Worm (Caenorhabditis elegans) whole organism, L1 larva: ENCODE measurements around the gene kin-2.

Source experiments
- C16A3.4 ChIP-seq: fragments of 150-350 bp; optimal IDR thresholded peaks from 2 replicates; lab custom pipeline; 2014; ENCODE audit warnings: missing biosample characterization, missing genetic modification characterization
- C34B4.2 ChIP-seq: sonication (generic microtip); optimal IDR thresholded peaks from 2 replicates; lab custom pipeline; 2017; ENCODE audit warnings: mild to moderate bottlenecking, missing genetic modification characterization, missing compliant biosample characterization
- F16B12.6 ChIP-seq: fragments of 150-350 bp; optimal IDR thresholded peaks from 2 replicates; lab custom pipeline; 2014; ENCODE audit warnings: missing biosample characterization, missing genetic modification characterization
- Y116A8C.19 ChIP-seq: sonication (generic microtip); optimal IDR thresholded peaks from 2 replicates; lab custom pipeline; 2016; ENCODE audit warnings: missing compliant biosample characterization, missing genetic modification characterization, borderline replicate concordance
- aha-1 ChIP-seq: fragments of 150-350 bp; optimal IDR thresholded peaks from 2 replicates; lab custom pipeline; 2014; ENCODE audit warnings: missing biosample characterization, missing genetic modification characterization
- alr-1 ChIP-seq: fragments of 200-800 bp; sonication (Bioruptor generic); optimal IDR thresholded peaks from 2 replicates; lab custom pipeline; 2018; ENCODE audit warnings: borderline replicate concordance, mild to moderate bottlenecking, missing genetic modification characterization, missing compliant biosample characterization
- blmp-1 ChIP-seq: fragments of 150-350 bp; optimal IDR thresholded peaks from 2 replicates; lab custom pipeline; 2014; ENCODE audit warnings: missing biosample characterization, missing genetic modification characterization
- ceh-63 ChIP-seq: fragments of 200-800 bp; sonication (Bioruptor generic); optimal IDR thresholded peaks from 2 replicates; lab custom pipeline; 2018; ENCODE audit warnings: mild to moderate bottlenecking, missing genetic modification characterization, missing compliant biosample characterization
- ceh-8 ChIP-seq: fragments of 200-800 bp; sonication (Bioruptor generic); optimal IDR thresholded peaks from 2 replicates; lab custom pipeline; 2018; ENCODE audit warnings: mild to moderate bottlenecking, missing genetic modification characterization, moderate library complexity, missing compliant biosample characterization
- ceh-90 ChIP-seq: sonication (generic microtip); optimal IDR thresholded peaks from 2 replicates; lab custom pipeline; 2016; ENCODE audit warnings: missing genetic modification characterization, missing compliant biosample characterization
- dsc-1 ChIP-seq: sonication (generic microtip); optimal IDR thresholded peaks from 2 replicates; lab custom pipeline; 2016; ENCODE audit warnings: mild to moderate bottlenecking, missing genetic modification characterization, missing compliant biosample characterization
- elt-2 ChIP-seq: sonication (generic microtip); optimal IDR thresholded peaks from 2 replicates; lab custom pipeline; 2016; ENCODE audit warnings: missing genetic modification characterization, mild to moderate bottlenecking, inconsistent platforms, missing compliant biosample characterization, missing genetic modification reagents
- elt-3 ChIP-seq, 6 experiments: fragments of 150-350 bp in 1 of 6; sonication (generic microtip); optimal IDR thresholded peaks; 2 replicates each; lab custom pipeline; 2017 to 2018; ENCODE audit warnings: missing biosample characterization in 6 of 6, missing genetic modification characterization in 6 of 6, inconsistent platforms in 1 of 6
- ets-5 ChIP-seq: fragments of 200-800 bp; sonication (Bioruptor generic); IDR thresholded peaks from 2 replicates; pipeline ENCODE4 v1.3.6; 2022; ENCODE audit warnings: missing genetic modification characterization, missing compliant biosample characterization
- fkh-10 ChIP-seq: sonication (generic microtip); optimal IDR thresholded peaks from 2 replicates; lab custom pipeline; 2017; ENCODE audit warnings: missing biosample characterization, missing genetic modification reagents, missing genetic modification characterization
- fkh-4 ChIP-seq: sonication (generic microtip); optimal IDR thresholded peaks from 2 replicates; lab custom pipeline; 2016; ENCODE audit warnings: missing compliant biosample characterization, missing genetic modification characterization, borderline replicate concordance
- fkh-8 ChIP-seq: sonication (generic microtip); optimal IDR thresholded peaks from 2 replicates; lab custom pipeline; 2016; ENCODE audit warnings: mild to moderate bottlenecking, missing genetic modification characterization, missing compliant biosample characterization
- grh-1 ChIP-seq: fragments of 200-800 bp; sonication (Bioruptor generic); IDR thresholded peaks from 2 replicates; pipeline ENCODE4 v1.3.6; 2022; ENCODE audit warnings: missing genetic modification reagents, missing genetic modification characterization, missing compliant biosample characterization
- irx-1 ChIP-seq: sonication (generic microtip); optimal IDR thresholded peaks from 2 replicates; lab custom pipeline; 2016; ENCODE audit warnings: missing genetic modification characterization, missing compliant biosample characterization
- lin-35 ChIP-seq, 2 experiments: fragments of 150-350 bp; optimal IDR thresholded peaks; 2 replicates each; lab custom pipeline; 2014; ENCODE audit warnings: missing biosample characterization in 2 of 2, missing genetic modification characterization in 2 of 2, missing genetic modification reagents in 2 of 2
- lsy-2 ChIP-seq, 2 experiments: fragments of 150-350 bp; optimal IDR thresholded peaks; 2 replicates each; lab custom pipeline; 2014; ENCODE audit warnings: missing biosample characterization in 2 of 2, missing genetic modification characterization in 2 of 2
- mdl-1 ChIP-seq, 2 experiments: fragments of 150-350 bp; optimal IDR thresholded peaks; 2 replicates each; lab custom pipeline; 2014 to 2017; ENCODE audit warnings: missing biosample characterization in 2 of 2, missing genetic modification characterization in 2 of 2, inconsistent platforms in 1 of 2
- nhr-20 ChIP-seq: sonication (generic microtip); optimal IDR thresholded peaks from 2 replicates; lab custom pipeline; 2016; ENCODE audit warnings: mild to moderate bottlenecking, missing genetic modification characterization, missing compliant biosample characterization
- nhr-237 ChIP-seq: fragments of 150-350 bp; optimal IDR thresholded peaks from 2 replicates; lab custom pipeline; 2014; ENCODE audit warnings: missing biosample characterization, missing genetic modification characterization
- nhr-47 ChIP-seq: sonication (generic microtip); optimal IDR thresholded peaks from 2 replicates; lab custom pipeline; 2016; ENCODE audit warnings: mild to moderate bottlenecking, missing genetic modification characterization, moderate library complexity, missing compliant biosample characterization
- nhr-71 ChIP-seq: sonication (generic microtip); optimal IDR thresholded peaks from 2 replicates; lab custom pipeline; 2016; ENCODE audit warnings: mild to moderate bottlenecking, missing genetic modification characterization, moderate library complexity, missing compliant biosample characterization
- nhr-84 ChIP-seq: sonication (generic microtip); optimal IDR thresholded peaks from 2 replicates; lab custom pipeline; 2017; ENCODE audit warnings: missing biosample characterization, missing genetic modification characterization
- nhr-85 ChIP-seq: sonication (generic microtip); peaks from one replicate; lab custom pipeline; 2016; ENCODE audit warnings: missing genetic modification characterization, inconsistent platforms, missing compliant biosample characterization
- nhr-90 ChIP-seq: sonication (generic microtip); optimal IDR thresholded peaks from 2 replicates; lab custom pipeline; 2016; ENCODE audit warnings: mild to moderate bottlenecking, missing genetic modification characterization, missing compliant biosample characterization; ENCODE audit not compliant: poor library complexity
- sptf-1 ChIP-seq: fragments of 150-350 bp; optimal IDR thresholded peaks from 2 replicates; lab custom pipeline; 2014; ENCODE audit warnings: missing biosample characterization, missing genetic modification characterization
- sup-37 ChIP-seq: fragments of 200-800 bp; sonication (Bioruptor generic); optimal IDR thresholded peaks from 2 replicates; lab custom pipeline; 2018; ENCODE audit warnings: mild to moderate bottlenecking, missing genetic modification characterization, missing compliant biosample characterization
- unc-62 ChIP-seq: fragments of 150-350 bp; optimal IDR thresholded peaks from 2 replicates; lab custom pipeline; 2014; ENCODE audit warnings: missing biosample characterization, missing genetic modification reagents, missing genetic modification characterization
- unc-98 ChIP-seq: fragments of 200-800 bp; sonication (Bioruptor generic); IDR thresholded peaks from 2 replicates; pipeline ENCODE4 v1.3.6; 2022; ENCODE audit warnings: missing genetic modification characterization, missing compliant biosample characterization
- vab-15 ChIP-seq: sonication (generic microtip); optimal IDR thresholded peaks from 2 replicates; lab custom pipeline; 2017; ENCODE audit warnings: missing genotype, mild to moderate bottlenecking, missing genetic modification characterization, missing compliant biosample characterization
- zag-1 ChIP-seq: fragments of 150-350 bp; optimal IDR thresholded peaks from 2 replicates; lab custom pipeline; 2014; ENCODE audit warnings: missing biosample characterization, missing genetic modification characterization

The kin-2 gene

ce11 chrX:5977754-5978153, at the start of gene kin-2:
Gene kin-2 (minus strand): TSS chrX:5977854.
- no peak for TF ChIP-seq C16A3.4 (tag; lab: Kevin White, UChicago)
- TF ChIP-seq F16B12.6 = no peak
- no peak for TF ChIP-seq alr-1 (tag; lab: Kevin White, UChicago)
- TF ChIP-seq nhr-47 (tag; lab: Kevin White, UChicago) = no peak
- TF ChIP-seq nhr-20 = no peak
- no peak for TF ChIP-seq nhr-85
- TF ChIP-seq ceh-90 (tag; lab: Kevin White, UChicago) = no peak
- no peak for TF ChIP-seq dsc-1 (tag; lab: Kevin White, UChicago)
- TF ChIP-seq, all 84 proteins: peak for 0

ce11 chrX:6026732-6027528, 49.3 kb upstream of the kin-2 start:
- peak; percentile 42 for TF ChIP-seq elt-2 (tag; lab: Kevin White, UChicago)
- no peak for TF ChIP-seq vab-15 (tag; lab: Kevin White, UChicago)
- TF ChIP-seq blmp-1 (tag; lab: Kevin White, UChicago) = peak; percentile 94

ce11 chrX:6024977-6025376, 47.3 kb upstream of the kin-2 start:
- TF ChIP-seq grh-1 (GFP tag; lab: Robert Waterston, UW) = no peak
- TF ChIP-seq fkh-8 (tag; lab: Kevin White, UChicago) = no peak
- no peak for TF ChIP-seq fkh-4
- TF ChIP-seq nhr-47 (tag; lab: Kevin White, UChicago) = no peak
- TF ChIP-seq elt-2 (tag; lab: Kevin White, UChicago) = peak; percentile 58
- TF ChIP-seq ets-5 (GFP tag; lab: Robert Waterston, UW) = no peak
- TF ChIP-seq nhr-71 (tag; lab: Kevin White, UChicago) = peak; percentile 34
- TF ChIP-seq nhr-237 (tag; lab: Kevin White, UChicago) = no peak
- TF ChIP-seq lin-35 (GFP tag; optimal IDR thresholded peaks at IDR 0.05; lab: Kevin White, UChicago) = peak in 1 of 2 experiments; percentile 40
- no peak for TF ChIP-seq zag-1 (tag; lab: Kevin White, UChicago)
- no peak for TF ChIP-seq irx-1 (tag; lab: Kevin White, UChicago)
- TF ChIP-seq ceh-8 (GFP tag; lab: Kevin White, UChicago) = no peak
- no peak for TF ChIP-seq Y116A8C.19 (tag; lab: Kevin White, UChicago)
- TF ChIP-seq nhr-90 (tag; lab: Kevin White, UChicago) = peak; percentile 40
- TF ChIP-seq unc-62 (GFP tag; lab: Kevin White, UChicago) = no peak
- no peak for TF ChIP-seq ceh-63 (GFP tag; lab: Kevin White, UChicago)
- no peak for TF ChIP-seq sup-37 (GFP tag; lab: Kevin White, UChicago)
- TF ChIP-seq unc-98 = no peak
- TF ChIP-seq lsy-2 (tag; optimal IDR thresholded peaks at IDR 0.05; lab: Kevin White, UChicago) = no peak
- TF ChIP-seq nhr-20 = peak; percentile 21
- TF ChIP-seq blmp-1 (tag; lab: Kevin White, UChicago) = no peak
- no peak for TF ChIP-seq C34B4.2 (tag; lab: Kevin White, UChicago)
- TF ChIP-seq, all 84 proteins: peak for 5

- TF ChIP-seq elt-3 (tag; optimal IDR thresholded peaks at IDR 0.05; lab: Kevin White, UChicago) (no peak), nhr-84 (no peak), unc-98 (no peak), F16B12.6 (no peak), aha-1 (tag; lab: Kevin White, UChicago) (no peak), sptf-1 (no peak), mdl-1 (tag; optimal IDR thresholded peaks at IDR 0.05; lab: Kevin White, UChicago) (no peak), fkh-10 (GFP tag; lab: Kevin White, UChicago) (no peak), ceh-8 (GFP tag; lab: Kevin White, UChicago) (no peak)
- TF ChIP-seq, all 84 proteins: peak for 0
These were observed 44.8 kb upstream of the kin-2 start, which contains the start of gene lelo-3 for ce11 chrX:6022469-6022868. Gene lelo-3 (minus strand): TSS chrX:6022569.
